Worm (Caenorhabditis elegans): ENCODE data around the gene fbxa-89.

fbxa-89 gene

ce11 chrIII:12235914-12236313, at the start of gene fbxa-89, which contains the start of gene grl-15:
fbxa-89 (plus strand) TSS chrIII:12236184.
grl-15 (minus strand) TSS chrIII:12236014.
- TF ChIP-seq ceh-13 (GFP tag; optimal IDR thresholded peaks at IDR 0.05) (no peak), pes-1 (GFP tag; IDR thresholded peaks at IDR 0.05) (no peak), ama-1 (optimal IDR thresholded peaks at IDR 0.05) (no peak), hnd-1 (tag; optimal IDR thresholded peaks at IDR 0.05) (no peak), tbx-11 (GFP tag; IDR thresholded peaks at IDR 0.05) (no peak), tra-4 (tag; optimal IDR thresholded peaks at IDR 0.05) (no peak), scrt-1 (GFP tag; IDR thresholded peaks at IDR 0.05) (no peak), ets-7 (tag; optimal IDR thresholded peaks at IDR 0.05) (no peak), tbx-37 (GFP tag; conservative IDR thresholded peaks at IDR 0.05) (no peak), hmbx-1 (tag; optimal IDR thresholded peaks at IDR 0.05) (no peak)

- TF ChIP-seq F13C5.2 (tag; optimal IDR thresholded peaks at IDR 0.05) = no peak
- TF ChIP-seq pes-1 (GFP tag; IDR thresholded peaks at IDR 0.05) = no peak
- TF ChIP-seq flt-1 (GFP tag; IDR thresholded peaks at IDR 0.05) = no peak
- TF ChIP-seq B0310.2 (tag; optimal IDR thresholded peaks at IDR 0.05) = no peak
- TF ChIP-seq sea-1 (GFP tag; conservative IDR thresholded peaks at IDR 0.05) = no peak
- no peak for TF ChIP-seq ama-1 (optimal IDR thresholded peaks at IDR 0.05)
- TF ChIP-seq ceh-36 (tag; optimal IDR thresholded peaks at IDR 0.05) = no peak
- TF ChIP-seq ets-7 (tag; optimal IDR thresholded peaks at IDR 0.05) = no peak
- TF ChIP-seq hmbx-1 (tag; optimal IDR thresholded peaks at IDR 0.05) = no peak
- no peak for TF ChIP-seq hnd-1 (tag; optimal IDR thresholded peaks at IDR 0.05)
- no peak for TF ChIP-seq tbx-37 (GFP tag; conservative IDR thresholded peaks at IDR 0.05)
- TF ChIP-seq aly-1 (tag; optimal IDR thresholded peaks at IDR 0.05) = no peak
Observed at ce11 chrIII:12188236-12188635, 47.7 kb upstream of the fbxa-89 start.

- TF ChIP-seq ama-1 (optimal IDR thresholded peaks at IDR 0.05) (no peak), hmg-4 (GFP tag; optimal IDR thresholded peaks at IDR 0.05) (no peak), tbx-37 (GFP tag; conservative IDR thresholded peaks at IDR 0.05) (no peak), hmbx-1 (tag; optimal IDR thresholded peaks at IDR 0.05) (no peak), sea-1 (GFP tag; conservative IDR thresholded peaks at IDR 0.05) (no peak), ceh-36 (tag; optimal IDR thresholded peaks at IDR 0.05) (no peak), scrt-1 (GFP tag; IDR thresholded peaks at IDR 0.05) (no peak)
Observed at ce11 chrIII:12194190-12194589, 41.8 kb upstream of the fbxa-89 start, which contains the start of gene Y75B8A.44. Y75B8A.44 (plus strand) TSS chrIII:12194490.

ce11 chrIII:12195991-12196390, 40.0 kb upstream of the fbxa-89 start:
- TF ChIP-seq hnd-1 (tag; optimal IDR thresholded peaks at IDR 0.05) (no peak), ceh-36 (tag; optimal IDR thresholded peaks at IDR 0.05) (peak; percentile 79)

ce11 chrIII:12198135-12198534, 37.8 kb upstream of the fbxa-89 start:
- no peak for TF ChIP-seq hmbx-1 (tag; optimal IDR thresholded peaks at IDR 0.05)
- TF ChIP-seq tbx-37 (GFP tag; conservative IDR thresholded peaks at IDR 0.05) = no peak
- no peak for TF ChIP-seq ama-1 (optimal IDR thresholded peaks at IDR 0.05)
- no peak for TF ChIP-seq ets-7 (tag; optimal IDR thresholded peaks at IDR 0.05)
- no peak for TF ChIP-seq hmg-4 (GFP tag; optimal IDR thresholded peaks at IDR 0.05)
- no peak for TF ChIP-seq tra-4 (tag; optimal IDR thresholded peaks at IDR 0.05)
- TF ChIP-seq tbx-11 (GFP tag; IDR thresholded peaks at IDR 0.05) = no peak
- TF ChIP-seq hnd-1 (tag; optimal IDR thresholded peaks at IDR 0.05) = no peak

ce11 chrIII:12202437-12202836, 33.5 kb upstream of the fbxa-89 start, which contains the start of gene osm-12:
osm-12 (minus strand) TSS chrIII:12202537.
- TF ChIP-seq ama-1 (optimal IDR thresholded peaks at IDR 0.05) (no peak), sea-1 (GFP tag; conservative IDR thresholded peaks at IDR 0.05) (no peak), flt-1 (GFP tag; IDR thresholded peaks at IDR 0.05) (no peak), tbx-37 (GFP tag; conservative IDR thresholded peaks at IDR 0.05) (no peak), hmg-4 (GFP tag; optimal IDR thresholded peaks at IDR 0.05) (no peak)

- no peak for TF ChIP-seq tbx-37 (GFP tag; conservative IDR thresholded peaks at IDR 0.05)
- TF ChIP-seq ets-7 (tag; optimal IDR thresholded peaks at IDR 0.05) = no peak
- TF ChIP-seq ceh-13 (GFP tag; optimal IDR thresholded peaks at IDR 0.05) = no peak
- TF ChIP-seq B0310.2 (tag; optimal IDR thresholded peaks at IDR 0.05) = no peak
- TF ChIP-seq F13C5.2 (tag; optimal IDR thresholded peaks at IDR 0.05) = no peak
- no peak for TF ChIP-seq hmbx-1 (tag; optimal IDR thresholded peaks at IDR 0.05)
- no peak for TF ChIP-seq sea-1 (GFP tag; conservative IDR thresholded peaks at IDR 0.05)
- no peak for TF ChIP-seq pes-1 (GFP tag; IDR thresholded peaks at IDR 0.05)
- no peak for TF ChIP-seq flt-1 (GFP tag; IDR thresholded peaks at IDR 0.05)
- no peak for TF ChIP-seq ama-1 (optimal IDR thresholded peaks at IDR 0.05)
- TF ChIP-seq tbx-11 (GFP tag; IDR thresholded peaks at IDR 0.05) = no peak
- no peak for TF ChIP-seq aly-1 (tag; optimal IDR thresholded peaks at IDR 0.05)
- TF ChIP-seq scrt-1 (GFP tag; IDR thresholded peaks at IDR 0.05) = no peak
- no peak for TF ChIP-seq ceh-36 (tag; optimal IDR thresholded peaks at IDR 0.05)
- no peak for TF ChIP-seq tra-4 (tag; optimal IDR thresholded peaks at IDR 0.05)
- no peak for TF ChIP-seq hnd-1 (tag; optimal IDR thresholded peaks at IDR 0.05)
- TF ChIP-seq hmg-4 (GFP tag; optimal IDR thresholded peaks at IDR 0.05) = no peak
Observed at ce11 chrIII:12205271-12205670, 30.7 kb upstream of the fbxa-89 start.

ce11 chrIII:12207574-12207973, 28.4 kb upstream of the fbxa-89 start:
- TF ChIP-seq flt-1 (GFP tag; IDR thresholded peaks at IDR 0.05) (no peak), ets-7 (tag; optimal IDR thresholded peaks at IDR 0.05) (no peak), ceh-36 (tag; optimal IDR thresholded peaks at IDR 0.05) (no peak), hnd-1 (tag; optimal IDR thresholded peaks at IDR 0.05) (no peak), hmg-4 (GFP tag; optimal IDR thresholded peaks at IDR 0.05) (no peak), tbx-11 (GFP tag; IDR thresholded peaks at IDR 0.05) (no peak)

ce11 chrIII:12215596-12215995, 20.4 kb upstream of the fbxa-89 start, which contains the start of gene Y75B8A.13:
Y75B8A.13 (minus strand) TSS chrIII:12215696.
- TF ChIP-seq ets-7 (tag; optimal IDR thresholded peaks at IDR 0.05) (no peak), tbx-37 (GFP tag; conservative IDR thresholded peaks at IDR 0.05) (no peak), pes-1 (GFP tag; IDR thresholded peaks at IDR 0.05) (no peak), sea-1 (GFP tag; conservative IDR thresholded peaks at IDR 0.05) (no peak), aly-1 (tag; optimal IDR thresholded peaks at IDR 0.05) (no peak), ama-1 (optimal IDR thresholded peaks at IDR 0.05) (no peak)

Data from whole organism, early embryonic.